Fruit fly (Drosophila melanogaster): ENCODE results near the gene lz.

Gene lz

dm6 chrX:9295518-9295917, 11.1 kb downstream of the lz start (continued):
- TF ChIP-seq E2f1 (GFP tag; IDR thresholded peaks at IDR 0.05): peak; percentile 29; the same call in 1 of the 2 replicates
- peak; percentile 46 for TF ChIP-seq CG18262 (tag; optimal IDR thresholded peaks at IDR 0.05)
- 0 out of 3 replicates have a peak, but pooled peaks have one; percentile 25 for TF ChIP-seq CG34422 (GFP tag; IDR thresholded peaks at IDR 0.05)
- no peak for TF ChIP-seq CG10431 (GFP tag; optimal IDR thresholded peaks at IDR 0.05)
- no peak for TF ChIP-seq Dek (tag; optimal IDR thresholded peaks at IDR 0.05)
- TF ChIP-seq CG32767 (GFP tag; IDR thresholded peaks at IDR 0.05): no peak
- no peak for TF ChIP-seq CG10654 (GFP tag; optimal IDR thresholded peaks at IDR 0.05)
- TF ChIP-seq CG15479 (GFP tag; optimal IDR thresholded peaks at IDR 0.05): no peak
- TF ChIP-seq CG13123 (GFP tag; optimal IDR thresholded peaks at IDR 0.05): no peak
- TF ChIP-seq jing (GFP tag; optimal IDR thresholded peaks at IDR 0.05): no peak
- peak; percentile 3 for TF ChIP-seq Spps (tag; optimal IDR thresholded peaks at IDR 0.05)
- TF ChIP-seq zfh1 (GFP tag; IDR thresholded peaks at IDR 0.05): peak; percentile 71
- TF ChIP-seq MTF-1 (GFP tag; optimal IDR thresholded peaks at IDR 0.05; ENCODE audit: borderline replicate concordance): no peak
- TF ChIP-seq nau (GFP tag; optimal IDR thresholded peaks at IDR 0.05): no peak
- peak; percentile 22; the same call in 1 of the 2 replicates for TF ChIP-seq Ptx1 (GFP tag; IDR thresholded peaks at IDR 0.05)
- TF ChIP-seq Sox102F (GFP tag; optimal IDR thresholded peaks at IDR 0.05): peak; percentile 18
- TF ChIP-seq CG10979 (tag; optimal IDR thresholded peaks at IDR 0.05): peak; percentile 61
- TF ChIP-seq B-H1 (GFP tag; IDR thresholded peaks at IDR 0.05): no peak
- no peak for TF ChIP-seq CG9437 (GFP tag; optimal IDR thresholded peaks at IDR 0.05)
- no peak for TF ChIP-seq prd (optimal IDR thresholded peaks at IDR 0.05)
- TF ChIP-seq prd (GFP tag; IDR thresholded peaks at IDR 0.05): peak; percentile 59; the same call in 2 of the 3 replicates
- no peak for TF ChIP-seq CG3065 (GFP tag; optimal IDR thresholded peaks at IDR 0.05)
- TF ChIP-seq Lhr (GFP tag; optimal IDR thresholded peaks at IDR 0.05): no peak
- TF ChIP-seq CG11504 (tag; optimal IDR thresholded peaks at IDR 0.05): no peak
- no peak for TF ChIP-seq dati (GFP tag; IDR thresholded peaks at IDR 0.05)
- no peak for TF ChIP-seq bab2 (GFP tag; optimal IDR thresholded peaks at IDR 0.05)
- 0 out of 2 replicates have a peak, but pooled peaks have one; percentile 26 for TF ChIP-seq CG4730 (GFP tag; IDR thresholded peaks at IDR 0.05)
- no peak for TF ChIP-seq fd64A (GFP tag; optimal IDR thresholded peaks at IDR 0.05)
- TF ChIP-seq CG11560 (tag; IDR thresholded peaks at IDR 0.05): no peak
- TF ChIP-seq lbe (GFP tag; optimal IDR thresholded peaks at IDR 0.05): no peak
- TF ChIP-seq CG12659 (GFP tag; optimal IDR thresholded peaks at IDR 0.05): no peak
- no peak for TF ChIP-seq CG12236 (GFP tag; optimal IDR thresholded peaks at IDR 0.05)
- TF ChIP-seq Lim3 (GFP tag; IDR thresholded peaks at IDR 0.05): no peak
- no peak for TF ChIP-seq CG10462 (GFP tag; optimal IDR thresholded peaks at IDR 0.05)
- TF ChIP-seq az2 (GFP tag; optimal IDR thresholded peaks at IDR 0.05): peak; percentile 23
- no peak for TF ChIP-seq CG43689 (GFP tag; IDR thresholded peaks at IDR 0.05)
- TF ChIP-seq gt (GFP tag; IDR thresholded peaks at IDR 0.05): no peak
- TF ChIP-seq dysf (GFP tag; IDR thresholded peaks at IDR 0.05): peak; percentile 46; the same call in 1 of the 3 replicates
- no peak for TF ChIP-seq CG8944 (GFP tag; optimal IDR thresholded peaks at IDR 0.05)
- peak; percentile 36 for TF ChIP-seq CG15601 (tag; optimal IDR thresholded peaks at IDR 0.05)
- peak; percentile 42; the same call in 1 of the 2 replicates for TF ChIP-seq CG10959 (GFP tag; IDR thresholded peaks at IDR 0.05)
- no peak for TF ChIP-seq Trl (optimal IDR thresholded peaks at IDR 0.05)
- TF ChIP-seq Trl (GFP tag; optimal IDR thresholded peaks at IDR 0.05): no peak
- peak in 1 of 2 experiments; percentile 29 for TF ChIP-seq chif (GFP tag; optimal IDR thresholded peaks at IDR 0.05)
- TF ChIP-seq chm (GFP tag; IDR thresholded peaks at IDR 0.05): no peak
- peak; percentile 36 for TF ChIP-seq Oli (tag; optimal IDR thresholded peaks at IDR 0.05)
- TF ChIP-seq CG1233 (GFP tag; optimal IDR thresholded peaks at IDR 0.05): no peak
- TF ChIP-seq abd-A (tag; optimal IDR thresholded peaks at IDR 0.05): no peak
- no peak for TF ChIP-seq MBD-R2 (GFP tag; IDR thresholded peaks at IDR 0.05)
- TF ChIP-seq CG14441 (GFP tag; IDR thresholded peaks at IDR 0.05): no peak
- no peak for TF ChIP-seq Kr (GFP tag; optimal IDR thresholded peaks at IDR 0.05)
- no peak for TF ChIP-seq CG6683 (GFP tag; optimal IDR thresholded peaks at IDR 0.05)

Measured in whole organism, embryonic.